Worm (Caenorhabditis elegans) whole organism, L4 larva: ENCODE data around the gene H41C03.3.

Experiments
- Y105C5A.15 ChIP-seq: fragments of 200-800 bp; sonication (Bioruptor generic); IDR thresholded peaks from 2 replicates; pipeline ENCODE4 v1.3.6; 2022; ENCODE audit warnings: missing genetic modification characterization, missing compliant biosample characterization
- Y48G9A.11 ChIP-seq: fragments of 200-800 bp; sonication (Bioruptor generic); IDR thresholded peaks from 2 replicates; pipeline ENCODE4 v1.3.6; 2022; ENCODE audit warnings: missing genetic modification reagents, missing genetic modification characterization, missing compliant biosample characterization
- Y5F2A.4 ChIP-seq: fragments of 200-800 bp; sonication (Bioruptor generic); optimal IDR thresholded peaks from 2 replicates; lab custom pipeline; 2018; ENCODE audit warnings: mild to moderate bottlenecking, missing genetic modification characterization, missing compliant biosample characterization
- ZK337.2 ChIP-seq: fragments of 200-800 bp; sonication (Bioruptor generic); IDR thresholded peaks from 2 replicates; pipeline ENCODE4 v1.3.6; 2022; ENCODE audit warnings: missing genetic modification reagents, missing genetic modification characterization, missing compliant biosample characterization
- aha-1 ChIP-seq: fragments of 150-350 bp; peaks from one replicate; lab custom pipeline; 2014; ENCODE audit warnings: missing biosample characterization, missing genetic modification characterization
- aly-2 ChIP-seq: sonication (generic microtip); optimal IDR thresholded peaks from 2 replicates; lab custom pipeline; 2018; ENCODE audit warnings: missing biosample characterization, missing genetic modification characterization
- ces-1 ChIP-seq: fragments of 150-350 bp; sonication (generic microtip); optimal IDR thresholded peaks from 4 replicates; lab custom pipeline; 2014; ENCODE audit warnings: missing biosample characterization, missing genetic modification reagents, missing genetic modification characterization
- ctbp-1 ChIP-seq: fragments of 200-800 bp; sonication (Bioruptor generic); IDR thresholded peaks from 2 replicates; pipeline ENCODE4 v1.3.6; 2022; ENCODE audit warnings: missing genetic modification reagents, missing genetic modification characterization, missing compliant biosample characterization
- daf-12 ChIP-seq: fragments of 150-350 bp; optimal IDR thresholded peaks from 2 replicates; lab custom pipeline; 2014; ENCODE audit warnings: missing biosample characterization, missing genetic modification reagents, missing genetic modification characterization
- daf-19 ChIP-seq: fragments of 200-800 bp; sonication (Bioruptor generic); conservative IDR thresholded peaks from 2 replicates; pipeline ENCODE4 v1.3.6; 2022; ENCODE audit warnings: missing genetic modification characterization, missing compliant biosample characterization
- daf-8 ChIP-seq: fragments of 200-800 bp; sonication (Bioruptor generic); IDR thresholded peaks from 2 replicates; pipeline ENCODE4 v1.3.6; 2022; ENCODE audit warnings: missing genetic modification characterization, missing compliant biosample characterization
- dmd-6 ChIP-seq: fragments of 200-800 bp; sonication (Bioruptor generic); IDR thresholded peaks from 2 replicates; pipeline ENCODE4 v1.3.6; 2022; ENCODE audit warnings: missing genetic modification reagents, missing genetic modification characterization, missing compliant biosample characterization
- dmd-9 ChIP-seq: fragments of 200-800 bp; sonication (Bioruptor generic); IDR thresholded peaks from 2 replicates; pipeline ENCODE4 v1.3.6; 2022; ENCODE audit warnings: missing genetic modification reagents, missing genetic modification characterization, missing compliant biosample characterization
- dpl-1 ChIP-seq: fragments of 150-350 bp; optimal IDR thresholded peaks from 2 replicates; lab custom pipeline; 2014; ENCODE audit warnings: missing biosample characterization, missing genetic modification reagents, missing genetic modification characterization
- dve-1 ChIP-seq: sonication (generic microtip); optimal IDR thresholded peaks from 2 replicates; lab custom pipeline; 2017; ENCODE audit warnings: antibody characterized with exemption, mild to moderate bottlenecking, missing genetic modification characterization, missing compliant biosample characterization; ENCODE audit not compliant: insufficient read depth
- egl-27 ChIP-seq: sonication (generic microtip); optimal IDR thresholded peaks from 3 replicates; lab custom pipeline; 2017; ENCODE audit warnings: missing biosample characterization, missing genetic modification reagents, missing genetic modification characterization
- fos-1 ChIP-seq: fragments of 150-350 bp; optimal IDR thresholded peaks from 2 replicates; lab custom pipeline; 2014; ENCODE audit warnings: missing biosample characterization, missing genetic modification characterization
- hif-1 ChIP-seq, 2 experiments: sonication (generic microtip); optimal IDR thresholded peaks; 2 replicates each; lab custom pipeline; 2016 to 2017; ENCODE audit warnings: missing compliant biosample characterization in 2 of 2, missing genetic modification characterization in 2 of 2, missing genetic modification reagents in 2 of 2, missing genotype in 2 of 2, mild to moderate bottlenecking in 1 of 2
- lin-38 ChIP-seq: fragments of 200-800 bp; sonication (Bioruptor generic); IDR thresholded peaks from 2 replicates; pipeline ENCODE4 v1.3.6; 2022; ENCODE audit warnings: missing genetic modification reagents, missing genetic modification characterization, missing compliant biosample characterization
- lir-3 ChIP-seq: sonication (generic microtip); optimal IDR thresholded peaks from 2 replicates; lab custom pipeline; 2016; ENCODE audit warnings: mild to moderate bottlenecking, missing genetic modification characterization, missing compliant biosample characterization
- lsy-2 ChIP-seq, 2 experiments: fragments of 150-350 bp in 1 of 2; sonication (generic microtip) in 1 of 2; optimal IDR thresholded peaks; 2 replicates each; lab custom pipeline; 2014 to 2017; ENCODE audit warnings: missing biosample characterization in 2 of 2, missing genetic modification characterization in 2 of 2
- madf-5 ChIP-seq, 2 experiments: fragments of 200-800 bp; sonication (Bioruptor generic); IDR thresholded peaks; 2 replicates each; pipeline ENCODE4 v1.3.6; 2022; ENCODE audit warnings: missing compliant biosample characterization in 2 of 2, missing genetic modification characterization in 2 of 2
- madf-9 ChIP-seq: fragments of 200-800 bp; sonication (Bioruptor generic); conservative IDR thresholded peaks from 2 replicates; pipeline ENCODE4 v1.3.6; 2022; ENCODE audit warnings: missing genetic modification reagents, missing genetic modification characterization, missing compliant biosample characterization
- mdt-29 ChIP-seq: fragments of 200-800 bp; sonication (Bioruptor generic); IDR thresholded peaks from 2 replicates; pipeline ENCODE4 v1.3.6; 2022; ENCODE audit warnings: missing genetic modification reagents, missing genetic modification characterization, missing compliant biosample characterization
- mep-1 ChIP-seq: fragments of 150-350 bp; sonication (generic microtip); optimal IDR thresholded peaks from 3 replicates; lab custom pipeline; 2014; ENCODE audit warnings: missing biosample characterization, missing genetic modification characterization
- mes-2 ChIP-seq: sonication (generic microtip); optimal IDR thresholded peaks from 2 replicates; lab custom pipeline; 2016; ENCODE audit warnings: missing genotype, mild to moderate bottlenecking, missing genetic modification characterization, missing compliant biosample characterization; ENCODE audit not compliant: poor library complexity, severe bottlenecking
- mxl-2 ChIP-seq: fragments of 200-800 bp; sonication (Bioruptor generic); conservative IDR thresholded peaks from 2 replicates; pipeline ENCODE4 v1.3.6; 2022; ENCODE audit warnings: missing genetic modification reagents, missing genetic modification characterization, missing compliant biosample characterization
- nhr-102 ChIP-seq: sonication (generic microtip); optimal IDR thresholded peaks from 2 replicates; lab custom pipeline; 2016; ENCODE audit warnings: mild to moderate bottlenecking, missing genetic modification characterization, moderate library complexity, missing compliant biosample characterization
- nhr-237 ChIP-seq: sonication (generic microtip); optimal IDR thresholded peaks from 2 replicates; lab custom pipeline; 2017; ENCODE audit warnings: missing biosample characterization, missing genetic modification characterization
- nhr-28 ChIP-seq: fragments of 150-350 bp; optimal IDR thresholded peaks from 2 replicates; lab custom pipeline; 2014; ENCODE audit warnings: missing biosample characterization, missing genetic modification characterization
- nhr-41 ChIP-seq: fragments of 200-800 bp; sonication (Bioruptor generic); IDR thresholded peaks from 2 replicates; pipeline ENCODE4 v1.3.6; 2022; ENCODE audit warnings: missing genetic modification reagents, missing genetic modification characterization, missing compliant biosample characterization
- nhr-76 ChIP-seq: fragments of 150-350 bp; optimal IDR thresholded peaks from 2 replicates; lab custom pipeline; 2014; ENCODE audit warnings: missing biosample characterization, missing genetic modification characterization
- php-3 ChIP-seq: fragments of 200-800 bp; sonication (Bioruptor generic); IDR thresholded peaks from 2 replicates; pipeline ENCODE4 v1.3.6; 2022; ENCODE audit warnings: missing genetic modification reagents, missing genetic modification characterization, missing compliant biosample characterization
- pqm-1 ChIP-seq: sonication (generic microtip); optimal IDR thresholded peaks from 2 replicates; lab custom pipeline; 2017; ENCODE audit warnings: missing biosample characterization, missing genetic modification characterization
- saeg-2 ChIP-seq: fragments of 200-800 bp; sonication (Bioruptor generic); IDR thresholded peaks from 2 replicates; pipeline ENCODE4 v1.3.6; 2022; ENCODE audit warnings: missing genetic modification reagents, missing genetic modification characterization, missing compliant biosample characterization
- snpc-1.2 ChIP-seq: fragments of 200-800 bp; sonication (Bioruptor generic); IDR thresholded peaks from 2 replicates; pipeline ENCODE4 v1.3.6; 2022; ENCODE audit warnings: missing genetic modification reagents, missing genetic modification characterization, missing compliant biosample characterization
- spr-1 ChIP-seq: sonication (generic microtip); optimal IDR thresholded peaks from 2 replicates; lab custom pipeline; 2016; ENCODE audit warnings: mild to moderate bottlenecking, missing genetic modification characterization, missing compliant biosample characterization
- tag-97 ChIP-seq: fragments of 200-800 bp; sonication (Bioruptor generic); IDR thresholded peaks from 2 replicates; pipeline ENCODE4 v1.3.6; 2022; ENCODE audit warnings: missing genetic modification characterization, missing compliant biosample characterization
- tra-1 ChIP-seq: fragments of 200-800 bp; sonication (Bioruptor generic); IDR thresholded peaks from 2 replicates; pipeline ENCODE4 v1.3.6; 2022; ENCODE audit warnings: missing genetic modification reagents, missing genetic modification characterization, missing compliant biosample characterization
- unc-130 ChIP-seq: sonication (generic microtip); optimal IDR thresholded peaks from 2 replicates; lab custom pipeline; 2016; ENCODE audit warnings: missing genetic modification reagents, missing genetic modification characterization, missing compliant biosample characterization
- unc-39 ChIP-seq: sonication (generic microtip); optimal IDR thresholded peaks from 2 replicates; lab custom pipeline; 2017; ENCODE audit warnings: missing biosample characterization, missing genetic modification characterization
- unc-62 ChIP-seq, 3 experiments: fragments of 150-350 bp in 1 of 3; sonication (generic microtip); optimal IDR thresholded peaks in 2 of 3; peaks in 1 of 3; 1 replicate in 1 of 3; 2 replicates in 2 of 3; lab custom pipeline; 2014 to 2017; ENCODE audit warnings: missing biosample characterization in 3 of 3, missing genetic modification characterization in 3 of 3, missing genetic modification reagents in 3 of 3, missing genotype in 1 of 3
- vab-7 ChIP-seq: fragments of 200-800 bp; sonication (Bioruptor generic); IDR thresholded peaks from 2 replicates; pipeline ENCODE4 v1.3.6; 2022; ENCODE audit warnings: missing genetic modification reagents, missing genetic modification characterization, missing compliant biosample characterization
- zag-1 ChIP-seq: fragments of 150-350 bp; optimal IDR thresholded peaks from 2 replicates; lab custom pipeline; 2014; ENCODE audit warnings: missing biosample characterization, missing genetic modification characterization
- ztf-7 ChIP-seq: fragments of 150-350 bp; optimal IDR thresholded peaks from 2 replicates; lab custom pipeline; 2014; ENCODE audit warnings: missing biosample characterization, missing genetic modification characterization

H41C03.3 gene

ce11 chrII:5818298-5818697 is 27.3 kb upstream of the H41C03.3 start, which contains the start of gene ZK1248.4:
TSS of gene ZK1248.4 (plus strand) at chrII:5818598.
- TF ChIP-seq php-3, result no peak
- no peak for TF ChIP-seq snpc-1.2
- no peak for TF ChIP-seq unc-62 (GFP tag; optimal IDR thresholded peaks at IDR 0.05 in 1 of 2; lab: Kevin White, UChicago)
- TF ChIP-seq unc-62 (tag; optimal IDR thresholded peaks at IDR 0.05; lab: Kevin White, UChicago), result no peak
- TF ChIP-seq ces-1 (GFP tag; lab: Kevin White, UChicago), result no peak
- no peak for TF ChIP-seq nhr-102
- TF ChIP-seq, all 104 proteins: peak for 0

- peak; percentile 22 for TF ChIP-seq nhr-28 (tag; lab: Kevin White, UChicago)
- peak; percentile 47; the same call in 1 of the 2 replicates for TF ChIP-seq madf-9 (GFP tag; lab: Robert Waterston, UW)
- peak; percentile 30 for TF ChIP-seq aha-1
- TF ChIP-seq lin-38, result peak; percentile 90
- 0 out of 2 replicates have a peak, but pooled peaks have one; percentile 40 for TF ChIP-seq dmd-9
- TF ChIP-seq tra-1 (GFP tag; lab: Robert Waterston, UW), result 0 out of 2 replicates have a peak, but pooled peaks have one; percentile 21
- no peak for TF ChIP-seq nhr-102
- TF ChIP-seq unc-130 (GFP tag; lab: Kevin White, UChicago), result peak; percentile 91
- TF ChIP-seq egl-27 (tag; lab: Kevin White, UChicago), result no peak
- TF ChIP-seq hif-1 (tag; optimal IDR thresholded peaks at IDR 0.05; lab: Kevin White, UChicago), result peak in 1 of 2 experiments; percentile 54
- 0 out of 2 replicates have a peak, but pooled peaks have one; percentile 9 for TF ChIP-seq snpc-1.2
- no peak for TF ChIP-seq lsy-2 (tag; optimal IDR thresholded peaks at IDR 0.05; lab: Kevin White, UChicago)
- TF ChIP-seq Y48G9A.11 (GFP tag; lab: Robert Waterston, UW), result peak; percentile 25; the same call in 1 of the 2 replicates
- peak; percentile 97 for TF ChIP-seq mes-2
- 0 out of 2 replicates have a peak, but pooled peaks have one; percentile 62 for TF ChIP-seq ZK337.2 (GFP tag; lab: Robert Waterston, UW)
- TF ChIP-seq dmd-6 (GFP tag; lab: Robert Waterston, UW), result peak; percentile 34
- TF ChIP-seq nhr-237 (tag; lab: Kevin White, UChicago), result no peak
- no peak for TF ChIP-seq madf-5 (GFP tag; IDR thresholded peaks at IDR 0.05; lab: Robert Waterston, UW)
- peak; percentile 24 for TF ChIP-seq dpl-1 (GFP tag; lab: Kevin White, UChicago)
- 0 out of 2 replicates have a peak, but pooled peaks have one; percentile 23 for TF ChIP-seq vab-7 (GFP tag; lab: Robert Waterston, UW)
Observed at ce11 chrII:5819655-5820054, 25.9 kb upstream of the H41C03.3 start.

- peak; percentile 2 for TF ChIP-seq dpl-1 (GFP tag; lab: Kevin White, UChicago)
- TF ChIP-seq mxl-2 (GFP tag; lab: Robert Waterston, UW), result no peak
- TF ChIP-seq fos-1 (tag; lab: Kevin White, UChicago), result no peak
- 0 out of 2 replicates have a peak, but pooled peaks have one; percentile 10 for TF ChIP-seq ctbp-1 (GFP tag; lab: Robert Waterston, UW)
- TF ChIP-seq dmd-9, result no peak
- TF ChIP-seq spr-1 (tag; lab: Kevin White, UChicago), result no peak
- TF ChIP-seq lsy-2 (tag; optimal IDR thresholded peaks at IDR 0.05; lab: Kevin White, UChicago), result peak in 1 of 2 experiments; percentile 19
- no peak for TF ChIP-seq daf-12 (tag; lab: Kevin White, UChicago)
- no peak for TF ChIP-seq tag-97 (GFP tag; lab: Robert Waterston, UW)
- TF ChIP-seq Y5F2A.4, result no peak
- no peak for TF ChIP-seq snpc-1.2
- no peak for TF ChIP-seq dve-1
- TF ChIP-seq aly-2 (tag; lab: Kevin White, UChicago), result no peak
- TF ChIP-seq lir-3, result no peak
- TF ChIP-seq unc-39 (tag; lab: Kevin White, UChicago), result no peak
Observed at ce11 chrII:5820282-5820762, 25.3 kb upstream of the H41C03.3 start, which contains the start of gene ehs-1. TSS of gene ehs-1 (plus strand) at chrII:5820712.

ce11 chrII:5827364-5827763 is 18.2 kb upstream of the H41C03.3 start, which contains the start of gene tbc-2:
TSS of gene tbc-2 (minus strand) at chrII:5827443.
- TF ChIP-seq daf-19 (GFP tag; lab: Robert Waterston, UW), result no peak
- no peak for TF ChIP-seq dmd-6 (GFP tag; lab: Robert Waterston, UW)
- no peak for TF ChIP-seq nhr-41 (GFP tag; lab: Robert Waterston, UW)
- no peak for TF ChIP-seq pqm-1
- no peak for TF ChIP-seq saeg-2 (GFP tag; lab: Robert Waterston, UW)
- no peak for TF ChIP-seq ztf-7 (tag; lab: Kevin White, UChicago)
- no peak for TF ChIP-seq mep-1 (tag; lab: Kevin White, UChicago)
- TF ChIP-seq zag-1 (tag; lab: Kevin White, UChicago), result no peak
- no peak for TF ChIP-seq daf-8 (GFP tag; lab: Robert Waterston, UW)
- TF ChIP-seq nhr-28 (tag; lab: Kevin White, UChicago), result peak; percentile 36
- no peak for TF ChIP-seq mdt-29 (GFP tag; lab: Robert Waterston, UW)
- TF ChIP-seq unc-62 (GFP tag; optimal IDR thresholded peaks at IDR 0.05 in 1 of 2; lab: Kevin White, UChicago), result peak in 1 of 2 experiments; percentile 51
- TF ChIP-seq unc-62 (tag; optimal IDR thresholded peaks at IDR 0.05; lab: Kevin White, UChicago), result no peak
- TF ChIP-seq Y105C5A.15 (GFP tag; lab: Robert Waterston, UW), result no peak
- no peak for TF ChIP-seq nhr-76 (tag; lab: Kevin White, UChicago)
- TF ChIP-seq snpc-1.2, result no peak
